Worm (Caenorhabditis elegans): ENCODE results near the gene C53D6.6.

DNA sequence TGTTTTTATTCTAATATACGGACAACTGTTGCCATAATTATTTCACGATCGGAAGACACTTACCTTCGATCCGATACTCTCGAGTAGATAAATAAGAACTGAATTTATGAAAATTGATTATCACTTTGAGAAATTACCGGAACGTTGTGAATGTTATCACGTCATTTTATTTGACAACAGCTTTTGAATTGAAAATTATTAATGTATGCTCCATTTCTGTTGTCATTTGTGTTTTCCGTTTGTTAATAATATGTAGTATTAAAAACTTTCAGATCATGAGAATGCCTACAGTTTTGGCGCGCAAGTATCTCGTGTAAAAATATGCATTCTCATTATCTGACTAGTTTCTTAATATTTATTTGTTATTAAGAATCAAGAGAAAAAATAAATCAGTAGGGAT lies 1.9 kb upstream of the C53D6.6 start, which contains the start of gene C53D6.10:
- TF ChIP-seq fkh-3 (tag; optimal IDR thresholded peaks at IDR 0.05) (no peak), athp-1 (tag; optimal IDR thresholded peaks at IDR 0.05) (no peak), lir-1 (GFP tag; conservative IDR thresholded peaks at IDR 0.05) (no peak)
